Fruit fly (Drosophila melanogaster) whole organism, wandering third instar larva: ENCODE data around the gene RYa-R.

Experiments used
- Dfd ChIP-seq: fragments of >200 bp; optimal IDR thresholded peaks from 2 replicates; lab custom pipeline; 2017; ENCODE audit warnings: missing biosample characterization, missing genetic modification characterization
- sv ChIP-seq: fragments of 200-800 bp; sonication (Bioruptor generic); optimal IDR thresholded peaks from 3 replicates; lab custom pipeline; 2016; ENCODE audit warnings: missing biosample characterization, missing genetic modification characterization

DNA sequence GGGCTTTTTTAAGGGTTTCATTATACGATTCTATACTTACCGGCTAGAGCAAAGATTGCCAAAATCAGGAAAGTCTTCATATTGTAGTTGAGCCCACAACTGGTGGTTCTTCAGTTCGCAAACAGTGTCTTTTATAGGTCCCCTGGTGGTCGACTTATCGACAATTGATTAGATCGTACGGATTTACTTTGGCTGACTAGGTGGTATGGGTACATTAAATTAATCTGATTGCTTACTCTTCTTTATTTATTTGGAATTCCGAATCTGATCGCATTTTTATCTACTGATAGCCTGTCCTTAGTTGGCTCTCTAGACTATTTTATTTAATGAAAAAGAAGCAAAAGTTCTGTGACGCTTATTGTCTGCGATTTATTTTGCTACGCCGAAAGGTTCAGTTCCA is 29.2 kb downstream of the RYa-R start, which contains the start of gene CG6271:
- TF ChIP-seq Dfd (GFP tag; lab: Kevin White, UChicago): no peak
- no peak for TF ChIP-seq sv (GFP tag; lab: Kevin White, UChicago)
